Worm (Caenorhabditis elegans) whole organism, mixed stage, embryonic: Measurements from ENCODE around the gene W05B10.6.

ENCODE experiments used
- bed-3 ChIP-seq: fragments of 200-800 bp; sonication (Bioruptor generic); optimal IDR thresholded peaks from 3 replicates; lab custom pipeline; 2018; ENCODE audit warnings: mild to moderate bottlenecking, missing genetic modification characterization, moderate library complexity, missing compliant biosample characterization
- blmp-1 ChIP-seq: fragments of 150-350 bp; optimal IDR thresholded peaks from 2 replicates; lab custom pipeline; 2014; ENCODE audit warnings: missing biosample characterization, missing genetic modification characterization
- ceh-43 ChIP-seq: fragments of 200-800 bp; sonication (Bioruptor generic); optimal IDR thresholded peaks from 2 replicates; lab custom pipeline; 2018; ENCODE audit warnings: mild to moderate bottlenecking, missing genetic modification characterization, moderate library complexity, missing compliant biosample characterization
- ceh-83 ChIP-seq: fragments of 200-800 bp; sonication (Bioruptor generic); optimal IDR thresholded peaks from 2 replicates; lab custom pipeline; 2018; ENCODE audit warnings: mild to moderate bottlenecking, missing genetic modification characterization, missing compliant biosample characterization
- ces-1 ChIP-seq: fragments of 150-350 bp; optimal IDR thresholded peaks from 2 replicates; lab custom pipeline; 2014; ENCODE audit warnings: missing biosample characterization, missing genetic modification reagents, missing genetic modification characterization
- cnd-1 ChIP-seq: fragments of 200-800 bp; sonication (Bioruptor generic); optimal IDR thresholded peaks from 2 replicates; lab custom pipeline; 2018; ENCODE audit warnings: mild to moderate bottlenecking, missing genetic modification characterization, missing compliant biosample characterization
- drap-1 ChIP-seq: fragments of 200-800 bp; sonication (Bioruptor generic); optimal IDR thresholded peaks from 3 replicates; lab custom pipeline; 2018; ENCODE audit warnings: mild to moderate bottlenecking, missing genetic modification characterization, missing compliant biosample characterization
- elt-1 ChIP-seq: sonication (generic microtip); optimal IDR thresholded peaks from 2 replicates; lab custom pipeline; 2017; ENCODE audit warnings: missing genetic modification characterization, mild to moderate bottlenecking, missing compliant biosample characterization, antibody characterized with exemption, moderate library complexity, borderline replicate concordance; ENCODE audit not compliant: insufficient read depth
- elt-3 ChIP-seq: fragments of 150-350 bp; optimal IDR thresholded peaks from 2 replicates; lab custom pipeline; 2014; ENCODE audit warnings: missing biosample characterization, missing genetic modification characterization
- flh-1 ChIP-seq: fragments of 200-800 bp; sonication (Bioruptor generic); optimal IDR thresholded peaks from 2 replicates; lab custom pipeline; 2018; ENCODE audit warnings: mild to moderate bottlenecking, missing genetic modification characterization, moderate library complexity, missing compliant biosample characterization
- hlh-1 ChIP-seq: fragments of 150-350 bp; optimal IDR thresholded peaks from 2 replicates; lab custom pipeline; 2014; ENCODE audit warnings: missing biosample characterization, missing genetic modification reagents, missing genetic modification characterization
- lin-13 ChIP-seq: fragments of 150-350 bp; optimal IDR thresholded peaks from 2 replicates; lab custom pipeline; 2014; ENCODE audit warnings: missing biosample characterization, missing genetic modification characterization
- lin-32 ChIP-seq: fragments of 200-800 bp; sonication (Bioruptor generic); optimal IDR thresholded peaks from 2 replicates; lab custom pipeline; 2018; ENCODE audit warnings: mild to moderate bottlenecking, missing genetic modification characterization, missing compliant biosample characterization
- lsy-2 ChIP-seq: fragments of 150-350 bp; optimal IDR thresholded peaks from 2 replicates; lab custom pipeline; 2014; ENCODE audit warnings: missing biosample characterization, missing genetic modification characterization
- mep-1 ChIP-seq: fragments of 150-350 bp; optimal IDR thresholded peaks from 2 replicates; lab custom pipeline; 2017; ENCODE audit warnings: missing biosample characterization, missing genetic modification reagents, missing genetic modification characterization, inconsistent platforms
- mls-2 ChIP-seq: sonication (generic microtip); optimal IDR thresholded peaks from 2 replicates; lab custom pipeline; 2016; ENCODE audit warnings: mild to moderate bottlenecking, missing genetic modification characterization, moderate library complexity, missing compliant biosample characterization
- nhr-2 ChIP-seq: fragments of 150-350 bp; optimal IDR thresholded peaks from 2 replicates; lab custom pipeline; 2014; ENCODE audit warnings: missing biosample characterization, missing genetic modification characterization
- nhr-237 ChIP-seq: fragments of 150-350 bp; optimal IDR thresholded peaks from 2 replicates; lab custom pipeline; 2014; ENCODE audit warnings: missing biosample characterization, missing genetic modification characterization
- nhr-76 ChIP-seq: sonication (generic microtip); optimal IDR thresholded peaks from 2 replicates; lab custom pipeline; 2017; ENCODE audit warnings: missing biosample characterization, missing genetic modification characterization
- pha-4 ChIP-seq: fragments of 150-350 bp; optimal IDR thresholded peaks from 2 replicates; lab custom pipeline; 2018; ENCODE audit warnings: missing biosample characterization, missing genetic modification reagents, missing genetic modification characterization
- sem-2 ChIP-seq: fragments of 200-800 bp; sonication (Bioruptor generic); optimal IDR thresholded peaks from 2 replicates; lab custom pipeline; 2018; ENCODE audit warnings: mild to moderate bottlenecking, missing genetic modification characterization, missing compliant biosample characterization
- sptf-1 ChIP-seq: sonication (generic microtip); optimal IDR thresholded peaks from 2 replicates; lab custom pipeline; 2017; ENCODE audit warnings: mild to moderate bottlenecking, missing genetic modification characterization, moderate library complexity, missing compliant biosample characterization
- unc-120 ChIP-seq: sonication (generic microtip); optimal IDR thresholded peaks from 2 replicates; lab custom pipeline; 2017; ENCODE audit warnings: missing genetic modification characterization, missing compliant biosample characterization; ENCODE audit not compliant: poor library complexity, severe bottlenecking
- unc-39 ChIP-seq: fragments of 150-350 bp; optimal IDR thresholded peaks from 2 replicates; lab custom pipeline; 2014; ENCODE audit warnings: missing biosample characterization, missing genetic modification characterization
- unc-62 ChIP-seq: fragments of 150-350 bp; optimal IDR thresholded peaks from 2 replicates; lab custom pipeline; 2014; ENCODE audit warnings: missing biosample characterization, missing genetic modification reagents, missing genetic modification characterization
- zip-8 ChIP-seq: fragments of 150-350 bp; optimal IDR thresholded peaks from 2 replicates; lab custom pipeline; 2014; ENCODE audit warnings: missing biosample characterization, missing genetic modification characterization
- ztf-11 ChIP-seq: fragments of 150-350 bp; optimal IDR thresholded peaks from 2 replicates; lab custom pipeline; 2014; ENCODE audit warnings: missing biosample characterization, missing genetic modification characterization

The W05B10.6 gene

ce11 chrV:12679292-12679691 is 21.2 kb upstream of the W05B10.6 start:
- TF ChIP-seq lin-32 (GFP tag; lab: Kevin White, UChicago) (no peak), zip-8 (no peak), elt-3 (no peak), unc-62 (GFP tag; lab: Kevin White, UChicago) (no peak), mep-1 (no peak), drap-1 (GFP tag; lab: Kevin White, UChicago) (no peak), nhr-2 (tag; lab: Kevin White, UChicago) (no peak), bed-3 (GFP tag; lab: Kevin White, UChicago) (no peak), sptf-1 (tag; lab: Kevin White, UChicago) (no peak), ces-1 (GFP tag; lab: Kevin White, UChicago) (no peak), mls-2 (tag; lab: Kevin White, UChicago) (no peak), blmp-1 (tag; lab: Kevin White, UChicago) (no peak), ceh-83 (GFP tag; lab: Kevin White, UChicago) (no peak), hlh-1 (tag; lab: Kevin White, UChicago) (no peak), lsy-2 (tag; lab: Kevin White, UChicago) (no peak), flh-1 (no peak)

ce11 chrV:12676299-12676698 is 18.3 kb upstream of the W05B10.6 start:
- TF ChIP-seq pha-4 (tag; lab: Kevin White, UChicago) (no peak), flh-1 (no peak), lsy-2 (tag; lab: Kevin White, UChicago) (no peak), sem-2 (GFP tag; lab: Kevin White, UChicago) (no peak), mls-2 (tag; lab: Kevin White, UChicago) (no peak), mep-1 (no peak), nhr-237 (no peak), unc-120 (tag; lab: Kevin White, UChicago) (no peak), elt-1 (no peak), zip-8 (no peak), unc-39 (tag; lab: Kevin White, UChicago) (no peak), sptf-1 (tag; lab: Kevin White, UChicago) (no peak), elt-3 (no peak), ceh-43 (GFP tag; lab: Kevin White, UChicago) (no peak)

ce11 chrV:12673745-12674144 is 15.7 kb upstream of the W05B10.6 start:
- TF ChIP-seq nhr-76 (tag; lab: Kevin White, UChicago) (no peak), hlh-1 (tag; lab: Kevin White, UChicago) (no peak), mls-2 (tag; lab: Kevin White, UChicago) (no peak), lin-13 (no peak)

ce11 chrV:12670607-12671006 is 12.6 kb upstream of the W05B10.6 start, which contains the start of gene srx-116:
Gene srx-116, plus strand, starts transcription at chrV:12670907.
- TF ChIP-seq ztf-11 (no peak), mls-2 (tag; lab: Kevin White, UChicago) (no peak), drap-1 (GFP tag; lab: Kevin White, UChicago) (no peak), zip-8 (no peak), lin-13 (no peak), ceh-83 (GFP tag; lab: Kevin White, UChicago) (no peak), flh-1 (no peak), nhr-237 (no peak)

- TF ChIP-seq sem-2 (GFP tag; lab: Kevin White, UChicago) (no peak), unc-62 (GFP tag; lab: Kevin White, UChicago) (no peak)
- TF ChIP-seq, all 35 proteins: peak for 0
Observed at ce11 chrV:12667926-12668325, 9.9 kb upstream of the W05B10.6 start, which contains the start of gene W05B10.4. Gene W05B10.4, plus strand, starts transcription at chrV:12668226.

- no peak for TF ChIP-seq mep-1
Observed at ce11 chrV:12667397-12667796, 9.4 kb upstream of the W05B10.6 start.

- no peak for TF ChIP-seq nhr-237
- TF ChIP-seq cnd-1, result no peak
- TF ChIP-seq drap-1 (GFP tag; lab: Kevin White, UChicago), result no peak
- TF ChIP-seq, all 35 proteins: peak for 0
Observed at ce11 chrV:12663386-12663785, 5.3 kb upstream of the W05B10.6 start.
